Fruit fly (Drosophila melanogaster): Measurements from ENCODE around the gene CG31668.
A peak's percentile ranks its signal among the peaks of the same experiment; 100 is the strongest.

Gene CG31668

dm6 chr2L:2214004-2214403, 8.0 kb upstream of the CG31668 start, which contains the start of the genes Uch and CG34174:
Uch (minus strand) TSS chr2L:2214211.
CG34174 (plus strand) TSS chr2L:2214266.
- peak; percentile 73 for TF ChIP-seq rgr (GFP tag; optimal IDR thresholded peaks at IDR 0.05)
- TF ChIP-seq dsf (GFP tag; optimal IDR thresholded peaks at IDR 0.05; ENCODE audit: borderline replicate concordance) = no peak
- no peak for TF ChIP-seq pan (optimal IDR thresholded peaks at IDR 0.05)
- TF ChIP-seq ey (GFP tag; optimal IDR thresholded peaks at IDR 0.05) = peak; percentile 3
- TF ChIP-seq OdsH (GFP tag; optimal IDR thresholded peaks at IDR 0.05) = peak; percentile 36
- TF ChIP-seq foxo (GFP tag; optimal IDR thresholded peaks at IDR 0.05) = peak in 1 of 2 experiments; percentile 30
- peak; percentile 64 for TF ChIP-seq Sp1 (GFP tag; optimal IDR thresholded peaks at IDR 0.05)
- TF ChIP-seq N (GFP tag; optimal IDR thresholded peaks at IDR 0.05) = no peak
- TF ChIP-seq h (GFP tag; optimal IDR thresholded peaks at IDR 0.05) = peak; percentile 67
- no peak for TF ChIP-seq Rel (GFP tag; optimal IDR thresholded peaks at IDR 0.05)
- TF ChIP-seq Rel (tag; optimal IDR thresholded peaks at IDR 0.05) = peak; percentile 52
- TF ChIP-seq HLH106 (tag; optimal IDR thresholded peaks at IDR 0.05) = peak; percentile 32
- TF ChIP-seq CG9705 (GFP tag; optimal IDR thresholded peaks at IDR 0.05) = peak; percentile 55
- no peak for TF ChIP-seq brk (GFP tag; optimal IDR thresholded peaks at IDR 0.05)
- peak; percentile 2 for TF ChIP-seq psq (GFP tag; optimal IDR thresholded peaks at IDR 0.05)

- TF ChIP-seq GATAd (GFP tag; optimal IDR thresholded peaks at IDR 0.05) = no peak
- no peak for TF ChIP-seq Vsx2 (GFP tag; optimal IDR thresholded peaks at IDR 0.05; ENCODE audit: partially characterized antibody)
- no peak for TF ChIP-seq dmrt93B (GFP tag; optimal IDR thresholded peaks at IDR 0.05)
- no peak for TF ChIP-seq Jra (GFP tag; optimal IDR thresholded peaks at IDR 0.05)
- TF ChIP-seq Mio (GFP tag; optimal IDR thresholded peaks at IDR 0.05) = no peak
- no peak for TF ChIP-seq Myc (optimal IDR thresholded peaks at IDR 0.05)
- TF ChIP-seq dsf (GFP tag; optimal IDR thresholded peaks at IDR 0.05; ENCODE audit: borderline replicate concordance) = no peak
- no peak for TF ChIP-seq Rel (GFP tag; optimal IDR thresholded peaks at IDR 0.05)
- TF ChIP-seq Rel (tag; optimal IDR thresholded peaks at IDR 0.05) = peak; percentile 54
- peak; percentile 61 for TF ChIP-seq Dif (GFP tag; optimal IDR thresholded peaks at IDR 0.05; ENCODE audit: partially characterized antibody)
- no peak for TF ChIP-seq CG32264 (GFP tag; optimal IDR thresholded peaks at IDR 0.05)
Measured at dm6 chr2L:2212478-2212877, 6.5 kb upstream of the CG31668 start, which contains the start of gene CG15385. CG15385 (minus strand) TSS chr2L:2212571.

dm6 chr2L:2209002-2209401, 3.0 kb upstream of the CG31668 start, which contains the start of gene CG33124:
CG33124 (minus strand) TSS chr2L:2209102.
- TF ChIP-seq h (GFP tag; optimal IDR thresholded peaks at IDR 0.05) = no peak
- TF ChIP-seq Dif (GFP tag; optimal IDR thresholded peaks at IDR 0.05; ENCODE audit: partially characterized antibody) = no peak
- no peak for TF ChIP-seq CG32264 (GFP tag; optimal IDR thresholded peaks at IDR 0.05)
- TF ChIP-seq woc (GFP tag; optimal IDR thresholded peaks at IDR 0.05) = no peak
- no peak for TF ChIP-seq sv (GFP tag; optimal IDR thresholded peaks at IDR 0.05)
- no peak for TF ChIP-seq dmrt93B (GFP tag; optimal IDR thresholded peaks at IDR 0.05)
- TF ChIP-seq br (GFP tag; optimal IDR thresholded peaks at IDR 0.05) = no peak
- no peak for TF ChIP-seq usp (GFP tag; optimal IDR thresholded peaks at IDR 0.05)
- TF ChIP-seq tai (GFP tag; optimal IDR thresholded peaks at IDR 0.05) = no peak
- no peak for TF ChIP-seq Abd-B (GFP tag; optimal IDR thresholded peaks at IDR 0.05)
- TF ChIP-seq Myc (optimal IDR thresholded peaks at IDR 0.05) = no peak
- no peak for TF ChIP-seq Vsx2 (GFP tag; optimal IDR thresholded peaks at IDR 0.05; ENCODE audit: partially characterized antibody)
- TF ChIP-seq Dfd (GFP tag; optimal IDR thresholded peaks at IDR 0.05) = no peak
- TF ChIP-seq ey (GFP tag; optimal IDR thresholded peaks at IDR 0.05) = no peak
- no peak for TF ChIP-seq OdsH (GFP tag; optimal IDR thresholded peaks at IDR 0.05)
- TF ChIP-seq dl (GFP tag; optimal IDR thresholded peaks at IDR 0.05; ENCODE audit: insufficient read depth in 1 of 2, partially characterized antibody in 2 of 2) = no peak
- TF ChIP-seq Hr78 (GFP tag; optimal IDR thresholded peaks at IDR 0.05) = no peak
- TF ChIP-seq Jra (GFP tag; optimal IDR thresholded peaks at IDR 0.05) = no peak
- no peak for TF ChIP-seq CrebA (GFP tag; optimal IDR thresholded peaks at IDR 0.05; ENCODE audit: borderline replicate concordance)

- TF ChIP-seq Vsx2 (GFP tag; optimal IDR thresholded peaks at IDR 0.05; ENCODE audit: partially characterized antibody) (peak; percentile 77), fru (GFP tag; optimal IDR thresholded peaks at IDR 0.05) (peak; percentile 91), HLH106 (tag; optimal IDR thresholded peaks at IDR 0.05) (peak; percentile 10), Rel (GFP tag; optimal IDR thresholded peaks at IDR 0.05) (peak; percentile 42), Rel (tag; optimal IDR thresholded peaks at IDR 0.05) (peak; percentile 95), foxo (GFP tag; optimal IDR thresholded peaks at IDR 0.05) (peak in 1 of 2 experiments; percentile 44), Jra (GFP tag; optimal IDR thresholded peaks at IDR 0.05) (peak; percentile 64), Abd-B (GFP tag; optimal IDR thresholded peaks at IDR 0.05) (no peak), jim (GFP tag; optimal IDR thresholded peaks at IDR 0.05) (peak; percentile 66), CrebA (GFP tag; optimal IDR thresholded peaks at IDR 0.05; ENCODE audit: borderline replicate concordance) (peak; percentile 50), Hr78 (GFP tag; optimal IDR thresholded peaks at IDR 0.05) (no peak), rgr (GFP tag; optimal IDR thresholded peaks at IDR 0.05) (peak; percentile 66), br (GFP tag; optimal IDR thresholded peaks at IDR 0.05) (peak; percentile 46), psq (GFP tag; optimal IDR thresholded peaks at IDR 0.05) (peak; percentile 97), tai (GFP tag; optimal IDR thresholded peaks at IDR 0.05) (peak; percentile 92), OdsH (GFP tag; optimal IDR thresholded peaks at IDR 0.05) (no peak), CG9705 (GFP tag; optimal IDR thresholded peaks at IDR 0.05) (no peak), Dif (GFP tag; optimal IDR thresholded peaks at IDR 0.05; ENCODE audit: partially characterized antibody) (peak; percentile 93), dl (GFP tag; optimal IDR thresholded peaks at IDR 0.05; ENCODE audit: insufficient read depth in 1 of 2, partially characterized antibody in 2 of 2) (peak; percentile 68 to 85), h (GFP tag; optimal IDR thresholded peaks at IDR 0.05) (peak; percentile 78), woc (GFP tag; optimal IDR thresholded peaks at IDR 0.05) (no peak), ey (GFP tag; optimal IDR thresholded peaks at IDR 0.05) (peak; percentile 27), Sp1 (GFP tag; optimal IDR thresholded peaks at IDR 0.05) (peak; percentile 26), GATAd (GFP tag; optimal IDR thresholded peaks at IDR 0.05) (no peak), Hr83 (GFP tag; optimal IDR thresholded peaks at IDR 0.05; ENCODE audit: poor library complexity, severe bottlenecking) (peak; percentile 78), sage (GFP tag; optimal IDR thresholded peaks at IDR 0.05) (peak; percentile 60)
Measured at dm6 chr2L:2202853-2203717, 2.9 kb downstream of the CG31668 start.

Measured in whole organism, wandering third instar larva.